Worm (Caenorhabditis elegans) whole organism, mixed stage, embryonic: Measurements from ENCODE around the gene cin-4.

Source experiments
- M03D4.4 ChIP-seq: sonication (generic microtip); optimal IDR thresholded peaks from 2 replicates; lab custom pipeline; 2017; ENCODE audit warnings: mild to moderate bottlenecking, missing genetic modification characterization, missing compliant biosample characterization
- blmp-1 ChIP-seq: fragments of 150-350 bp; optimal IDR thresholded peaks from 2 replicates; lab custom pipeline; 2014; ENCODE audit warnings: missing biosample characterization, missing genetic modification characterization
- ceh-39 ChIP-seq: fragments of 150-350 bp; optimal IDR thresholded peaks from 2 replicates; lab custom pipeline; 2014; ENCODE audit warnings: missing biosample characterization, missing genetic modification characterization
- ceh-83 ChIP-seq: fragments of 200-800 bp; sonication (Bioruptor generic); optimal IDR thresholded peaks from 2 replicates; lab custom pipeline; 2018; ENCODE audit warnings: mild to moderate bottlenecking, missing genetic modification characterization, missing compliant biosample characterization
- ces-1 ChIP-seq: fragments of 150-350 bp; optimal IDR thresholded peaks from 2 replicates; lab custom pipeline; 2014; ENCODE audit warnings: missing biosample characterization, missing genetic modification reagents, missing genetic modification characterization
- cnd-1 ChIP-seq: fragments of 200-800 bp; sonication (Bioruptor generic); optimal IDR thresholded peaks from 2 replicates; lab custom pipeline; 2018; ENCODE audit warnings: mild to moderate bottlenecking, missing genetic modification characterization, missing compliant biosample characterization
- elt-1 ChIP-seq: sonication (generic microtip); optimal IDR thresholded peaks from 2 replicates; lab custom pipeline; 2017; ENCODE audit warnings: missing genetic modification characterization, mild to moderate bottlenecking, missing compliant biosample characterization, antibody characterized with exemption, moderate library complexity, borderline replicate concordance; ENCODE audit not compliant: insufficient read depth
- flh-1 ChIP-seq: fragments of 200-800 bp; sonication (Bioruptor generic); optimal IDR thresholded peaks from 2 replicates; lab custom pipeline; 2018; ENCODE audit warnings: mild to moderate bottlenecking, missing genetic modification characterization, moderate library complexity, missing compliant biosample characterization
- ham-2 ChIP-seq: fragments of 200-800 bp; sonication (Bioruptor generic); optimal IDR thresholded peaks from 2 replicates; lab custom pipeline; 2018; ENCODE audit warnings: mild to moderate bottlenecking, missing genetic modification characterization, missing compliant biosample characterization
- lin-13 ChIP-seq: fragments of 150-350 bp; optimal IDR thresholded peaks from 2 replicates; lab custom pipeline; 2014; ENCODE audit warnings: missing biosample characterization, missing genetic modification characterization
- lin-32 ChIP-seq: fragments of 200-800 bp; sonication (Bioruptor generic); optimal IDR thresholded peaks from 2 replicates; lab custom pipeline; 2018; ENCODE audit warnings: mild to moderate bottlenecking, missing genetic modification characterization, missing compliant biosample characterization
- lsy-2 ChIP-seq: fragments of 150-350 bp; optimal IDR thresholded peaks from 2 replicates; lab custom pipeline; 2014; ENCODE audit warnings: missing biosample characterization, missing genetic modification characterization
- mab-5 ChIP-seq: fragments of 150-350 bp; optimal IDR thresholded peaks from 2 replicates; lab custom pipeline; 2014; ENCODE audit warnings: missing biosample characterization, missing genetic modification characterization
- mep-1 ChIP-seq: fragments of 150-350 bp; optimal IDR thresholded peaks from 2 replicates; lab custom pipeline; 2017; ENCODE audit warnings: missing biosample characterization, missing genetic modification reagents, missing genetic modification characterization, inconsistent platforms
- mls-2 ChIP-seq: sonication (generic microtip); optimal IDR thresholded peaks from 2 replicates; lab custom pipeline; 2016; ENCODE audit warnings: mild to moderate bottlenecking, missing genetic modification characterization, moderate library complexity, missing compliant biosample characterization
- nhr-12 ChIP-seq: fragments of 150-350 bp; optimal IDR thresholded peaks from 2 replicates; lab custom pipeline; 2014; ENCODE audit warnings: missing biosample characterization, missing genetic modification characterization
- nhr-2 ChIP-seq: fragments of 150-350 bp; optimal IDR thresholded peaks from 2 replicates; lab custom pipeline; 2014; ENCODE audit warnings: missing biosample characterization, missing genetic modification characterization
- nhr-237 ChIP-seq: fragments of 150-350 bp; optimal IDR thresholded peaks from 2 replicates; lab custom pipeline; 2014; ENCODE audit warnings: missing biosample characterization, missing genetic modification characterization
- nhr-76 ChIP-seq: sonication (generic microtip); optimal IDR thresholded peaks from 2 replicates; lab custom pipeline; 2017; ENCODE audit warnings: missing biosample characterization, missing genetic modification characterization
- pha-4 ChIP-seq: fragments of 150-350 bp; optimal IDR thresholded peaks from 2 replicates; lab custom pipeline; 2018; ENCODE audit warnings: missing biosample characterization, missing genetic modification reagents, missing genetic modification characterization
- snpc-4 ChIP-seq: fragments of 150-350 bp; optimal IDR thresholded peaks from 2 replicates; lab custom pipeline; 2014; ENCODE audit warnings: missing biosample characterization, missing genetic modification characterization
- tbx-8 ChIP-seq: fragments of 200-800 bp; sonication (Bioruptor generic); optimal IDR thresholded peaks from 2 replicates; lab custom pipeline; 2018; ENCODE audit warnings: mild to moderate bottlenecking, missing genetic modification characterization, moderate library complexity, missing compliant biosample characterization
- unc-39 ChIP-seq: fragments of 150-350 bp; optimal IDR thresholded peaks from 2 replicates; lab custom pipeline; 2014; ENCODE audit warnings: missing biosample characterization, missing genetic modification characterization
- zip-8 ChIP-seq: fragments of 150-350 bp; optimal IDR thresholded peaks from 2 replicates; lab custom pipeline; 2014; ENCODE audit warnings: missing biosample characterization, missing genetic modification characterization
- ztf-11 ChIP-seq: fragments of 150-350 bp; optimal IDR thresholded peaks from 2 replicates; lab custom pipeline; 2014; ENCODE audit warnings: missing biosample characterization, missing genetic modification characterization

cin-4 gene

ce11 chrII:7049470-7049869, 11.4 kb downstream of the cin-4 start:
- TF ChIP-seq nhr-76 (tag; lab: Kevin White, UChicago) (no peak), mab-5 (tag; lab: Kevin White, UChicago) (no peak), lin-32 (GFP tag; lab: Kevin White, UChicago) (no peak), ces-1 (no peak), mls-2 (tag; lab: Kevin White, UChicago) (no peak), nhr-237 (tag; lab: Kevin White, UChicago) (no peak), tbx-8 (no peak), mep-1 (tag; lab: Kevin White, UChicago) (no peak), elt-1 (tag; lab: Kevin White, UChicago) (no peak), snpc-4 (tag; lab: Kevin White, UChicago) (no peak)

- no peak for TF ChIP-seq mls-2 (tag; lab: Kevin White, UChicago)
- TF ChIP-seq ceh-39 (tag; lab: Kevin White, UChicago) = peak; percentile 45
- TF ChIP-seq nhr-237 (tag; lab: Kevin White, UChicago) = peak; percentile 54
- TF ChIP-seq lsy-2 (tag; lab: Kevin White, UChicago) = peak; percentile 68
- peak; percentile 75 for TF ChIP-seq mep-1 (tag; lab: Kevin White, UChicago)
- TF ChIP-seq blmp-1 (tag; lab: Kevin White, UChicago) = no peak
- peak; percentile 29 for TF ChIP-seq lin-13 (tag; lab: Kevin White, UChicago)
- peak; percentile 14 for TF ChIP-seq pha-4 (tag; lab: Kevin White, UChicago)
- TF ChIP-seq, all 35 proteins: peak for 6
Observed at ce11 chrII:7050021-7050722, 12.1 kb downstream of the cin-4 start, which contains the start of the genes tcer-1 and ZK1127.5. Gene tcer-1 (minus strand): TSS chrII:7050071. Gene ZK1127.5 (plus strand): TSS chrII:7050672.

ce11 chrII:7051778-7052177, 13.7 kb downstream of the cin-4 start, which contains the start of gene ZK1127.12:
Gene ZK1127.12 (plus strand): TSS chrII:7052078.
- TF ChIP-seq blmp-1 (tag; lab: Kevin White, UChicago) (no peak), unc-39 (tag; lab: Kevin White, UChicago) (no peak)

ce11 chrII:7053001-7053400, 14.9 kb downstream of the cin-4 start, which contains the start of gene ZK1127.13:
Gene ZK1127.13 (plus strand): TSS chrII:7053301.
- no peak for TF ChIP-seq nhr-2
- no peak for TF ChIP-seq flh-1 (GFP tag; lab: Kevin White, UChicago)
- TF ChIP-seq ham-2 (GFP tag; lab: Kevin White, UChicago) = no peak
- TF ChIP-seq cnd-1 (tag; lab: Kevin White, UChicago) = no peak
- TF ChIP-seq mep-1 (tag; lab: Kevin White, UChicago) = no peak
- no peak for TF ChIP-seq zip-8 (tag; lab: Kevin White, UChicago)
- no peak for TF ChIP-seq ztf-11
- TF ChIP-seq nhr-237 (tag; lab: Kevin White, UChicago) = no peak
- no peak for TF ChIP-seq M03D4.4 (tag; lab: Kevin White, UChicago)
- no peak for TF ChIP-seq ceh-83 (GFP tag; lab: Kevin White, UChicago)
- TF ChIP-seq mab-5 (tag; lab: Kevin White, UChicago) = no peak
- TF ChIP-seq, all 35 proteins: peak for 0

ce11 chrII:7053649-7054048, 15.6 kb downstream of the cin-4 start, which contains the start of gene ZK1127.4:
Gene ZK1127.4 (plus strand): TSS chrII:7053949.
- TF ChIP-seq cnd-1 (tag; lab: Kevin White, UChicago) (no peak), ztf-11 (no peak), mls-2 (tag; lab: Kevin White, UChicago) (no peak), nhr-237 (tag; lab: Kevin White, UChicago) (no peak), snpc-4 (tag; lab: Kevin White, UChicago) (no peak)

ce11 chrII:7054987-7055386, 16.9 kb downstream of the cin-4 start, which contains the start of gene ZK1127.3:
Gene ZK1127.3 (plus strand): TSS chrII:7055287.
- TF ChIP-seq flh-1 (GFP tag; lab: Kevin White, UChicago) = no peak
- no peak for TF ChIP-seq zip-8 (tag; lab: Kevin White, UChicago)
- no peak for TF ChIP-seq mep-1 (tag; lab: Kevin White, UChicago)
- no peak for TF ChIP-seq unc-39 (tag; lab: Kevin White, UChicago)
- TF ChIP-seq mab-5 (tag; lab: Kevin White, UChicago) = no peak
- no peak for TF ChIP-seq nhr-12 (tag; lab: Kevin White, UChicago)
